Worm (Caenorhabditis elegans) whole organism, L4 larva: ENCODE data around the gene F53F1.6.

Source experiments
- D1046.2 ChIP-seq: fragments of 200-800 bp; sonication (Bioruptor generic); IDR thresholded peaks from 2 replicates; pipeline ENCODE4 v1.3.6; 2022; ENCODE audit warnings: missing genetic modification characterization, missing compliant biosample characterization
- T20F7.1 ChIP-seq: fragments of 200-800 bp; sonication (Bioruptor generic); optimal IDR thresholded peaks from 2 replicates; lab custom pipeline; 2018; ENCODE audit warnings: mild to moderate bottlenecking, missing genetic modification characterization, missing compliant biosample characterization
- Y105C5A.15 ChIP-seq: fragments of 200-800 bp; sonication (Bioruptor generic); IDR thresholded peaks from 2 replicates; pipeline ENCODE4 v1.3.6; 2022; ENCODE audit warnings: missing genetic modification characterization, missing compliant biosample characterization
- aha-1 ChIP-seq: fragments of 150-350 bp; peaks from one replicate; lab custom pipeline; 2014; ENCODE audit warnings: missing biosample characterization, missing genetic modification characterization
- aly-2 ChIP-seq: sonication (generic microtip); optimal IDR thresholded peaks from 2 replicates; lab custom pipeline; 2018; ENCODE audit warnings: missing biosample characterization, missing genetic modification characterization
- ama-1 ChIP-seq: fragments of 150-350 bp; optimal IDR thresholded peaks from 2 replicates; lab custom pipeline; 2014; ENCODE audit warnings: inconsistent platforms, mixed read lengths
- attf-4 ChIP-seq: sonication (generic microtip); optimal IDR thresholded peaks from 3 replicates; lab custom pipeline; 2017; ENCODE audit warnings: missing biosample characterization, missing genetic modification characterization
- ceh-44 ChIP-seq: fragments of 200-800 bp; sonication (Bioruptor generic); IDR thresholded peaks from 2 replicates; pipeline ENCODE4 v1.3.6; 2022; ENCODE audit warnings: missing genetic modification reagents, missing genetic modification characterization, missing compliant biosample characterization
- ceh-62 ChIP-seq: sonication (generic microtip); optimal IDR thresholded peaks from 2 replicates; lab custom pipeline; 2017; ENCODE audit warnings: missing biosample characterization, missing genetic modification characterization
- ces-1 ChIP-seq: fragments of 150-350 bp; sonication (generic microtip); optimal IDR thresholded peaks from 4 replicates; lab custom pipeline; 2014; ENCODE audit warnings: missing biosample characterization, missing genetic modification reagents, missing genetic modification characterization
- cey-2 ChIP-seq: sonication (generic microtip); optimal IDR thresholded peaks from 3 replicates; lab custom pipeline; 2017; ENCODE audit warnings: missing genetic modification characterization, mild to moderate bottlenecking, missing compliant biosample characterization, antibody characterized with exemption, borderline replicate concordance; ENCODE audit not compliant: insufficient read depth
- dmd-8 ChIP-seq: fragments of 200-800 bp; sonication (Bioruptor generic); IDR thresholded peaks from 2 replicates; pipeline ENCODE4 v1.3.6; 2022; ENCODE audit warnings: missing genetic modification characterization, missing compliant biosample characterization
- dmd-9 ChIP-seq: fragments of 200-800 bp; sonication (Bioruptor generic); IDR thresholded peaks from 2 replicates; pipeline ENCODE4 v1.3.6; 2022; ENCODE audit warnings: missing genetic modification reagents, missing genetic modification characterization, missing compliant biosample characterization
- dpl-1 ChIP-seq: fragments of 150-350 bp; optimal IDR thresholded peaks from 2 replicates; lab custom pipeline; 2014; ENCODE audit warnings: missing biosample characterization, missing genetic modification reagents, missing genetic modification characterization
- fkh-10 ChIP-seq: fragments of 150-350 bp; optimal IDR thresholded peaks from 2 replicates; lab custom pipeline; 2014; ENCODE audit warnings: missing biosample characterization, missing genetic modification reagents, missing genetic modification characterization
- fos-1 ChIP-seq: fragments of 150-350 bp; optimal IDR thresholded peaks from 2 replicates; lab custom pipeline; 2014; ENCODE audit warnings: missing biosample characterization, missing genetic modification characterization
- hlh-11 ChIP-seq: fragments of 200-800 bp; sonication (Bioruptor generic); optimal IDR thresholded peaks from 2 replicates; lab custom pipeline; 2018; ENCODE audit warnings: mild to moderate bottlenecking, missing genetic modification characterization, missing compliant biosample characterization
- lim-7 ChIP-seq: fragments of 200-800 bp; sonication (Bioruptor generic); IDR thresholded peaks from 2 replicates; pipeline ENCODE4 v1.3.6; 2022; ENCODE audit warnings: missing genetic modification characterization, missing compliant biosample characterization
- lin-1 ChIP-seq: fragments of 200-800 bp; sonication (Bioruptor generic); IDR thresholded peaks from 2 replicates; pipeline ENCODE4 v1.3.6; 2022; ENCODE audit warnings: missing genetic modification reagents, missing genetic modification characterization, missing compliant biosample characterization
- lin-13 ChIP-seq: fragments of 150-350 bp; optimal IDR thresholded peaks from 2 replicates; lab custom pipeline; 2014; ENCODE audit warnings: missing biosample characterization, missing genetic modification reagents, missing genetic modification characterization
- lin-38 ChIP-seq: fragments of 200-800 bp; sonication (Bioruptor generic); IDR thresholded peaks from 2 replicates; pipeline ENCODE4 v1.3.6; 2022; ENCODE audit warnings: missing genetic modification reagents, missing genetic modification characterization, missing compliant biosample characterization
- lsy-2 ChIP-seq, 2 experiments: fragments of 150-350 bp in 1 of 2; sonication (generic microtip) in 1 of 2; optimal IDR thresholded peaks; 2 replicates each; lab custom pipeline; 2014 to 2017; ENCODE audit warnings: missing biosample characterization in 2 of 2, missing genetic modification characterization in 2 of 2
- mes-2 ChIP-seq: sonication (generic microtip); optimal IDR thresholded peaks from 2 replicates; lab custom pipeline; 2016; ENCODE audit warnings: missing genotype, mild to moderate bottlenecking, missing genetic modification characterization, missing compliant biosample characterization; ENCODE audit not compliant: poor library complexity, severe bottlenecking
- nhr-237 ChIP-seq: sonication (generic microtip); optimal IDR thresholded peaks from 2 replicates; lab custom pipeline; 2017; ENCODE audit warnings: missing biosample characterization, missing genetic modification characterization
- nhr-25 ChIP-seq: sonication (generic microtip); optimal IDR thresholded peaks from 2 replicates; lab custom pipeline; 2017; ENCODE audit warnings: missing genetic modification characterization, mild to moderate bottlenecking, missing compliant biosample characterization, antibody characterized with exemption, moderate library complexity, borderline replicate concordance; ENCODE audit not compliant: insufficient read depth
- nhr-28 ChIP-seq: fragments of 150-350 bp; optimal IDR thresholded peaks from 2 replicates; lab custom pipeline; 2014; ENCODE audit warnings: missing biosample characterization, missing genetic modification characterization
- nhr-41 ChIP-seq: fragments of 200-800 bp; sonication (Bioruptor generic); IDR thresholded peaks from 2 replicates; pipeline ENCODE4 v1.3.6; 2022; ENCODE audit warnings: missing genetic modification reagents, missing genetic modification characterization, missing compliant biosample characterization
- nhr-48 ChIP-seq: sonication (generic microtip); optimal IDR thresholded peaks from 2 replicates; lab custom pipeline; 2016; ENCODE audit warnings: mild to moderate bottlenecking, missing genetic modification characterization, missing compliant biosample characterization
- nhr-6 ChIP-seq: fragments of 150-350 bp; optimal IDR thresholded peaks from 2 replicates; lab custom pipeline; 2014; ENCODE audit warnings: missing biosample characterization, missing genetic modification characterization
- sdz-12 ChIP-seq: fragments of 200-800 bp; sonication (Bioruptor generic); optimal IDR thresholded peaks from 2 replicates; lab custom pipeline; 2018; ENCODE audit warnings: mild to moderate bottlenecking, missing genetic modification characterization, missing compliant biosample characterization
- spr-1 ChIP-seq: sonication (generic microtip); optimal IDR thresholded peaks from 2 replicates; lab custom pipeline; 2016; ENCODE audit warnings: mild to moderate bottlenecking, missing genetic modification characterization, missing compliant biosample characterization
- tag-97 ChIP-seq: fragments of 200-800 bp; sonication (Bioruptor generic); IDR thresholded peaks from 2 replicates; pipeline ENCODE4 v1.3.6; 2022; ENCODE audit warnings: missing genetic modification characterization, missing compliant biosample characterization
- unc-39 ChIP-seq: sonication (generic microtip); optimal IDR thresholded peaks from 2 replicates; lab custom pipeline; 2017; ENCODE audit warnings: missing biosample characterization, missing genetic modification characterization
- unc-62 ChIP-seq, 3 experiments: fragments of 150-350 bp in 1 of 3; sonication (generic microtip); optimal IDR thresholded peaks in 2 of 3; peaks in 1 of 3; 1 replicate in 1 of 3; 2 replicates in 2 of 3; lab custom pipeline; 2014 to 2017; ENCODE audit warnings: missing biosample characterization in 3 of 3, missing genetic modification characterization in 3 of 3, missing genetic modification reagents in 3 of 3, missing genotype in 1 of 3
- zag-1 ChIP-seq: fragments of 150-350 bp; optimal IDR thresholded peaks from 2 replicates; lab custom pipeline; 2014; ENCODE audit warnings: missing biosample characterization, missing genetic modification characterization

The F53F1.6 gene

DNA sequence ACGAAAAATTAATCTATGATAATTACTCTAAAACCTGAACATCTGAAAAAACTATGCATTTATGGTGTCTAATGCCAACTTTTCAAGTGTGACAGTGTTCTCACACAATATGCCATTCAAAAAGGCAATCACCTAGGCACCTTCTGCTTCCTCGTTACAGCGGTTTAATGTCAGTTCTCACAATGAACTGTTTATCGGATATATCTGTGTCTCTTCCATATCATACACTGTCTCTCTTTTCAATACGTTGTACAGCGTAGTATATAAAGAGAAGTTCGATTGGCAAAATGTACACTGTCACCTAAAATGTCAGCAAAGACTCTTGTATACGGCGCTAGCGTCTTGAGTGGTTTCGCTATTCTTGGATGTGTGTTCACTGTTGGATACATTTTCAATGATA is 24.2 kb upstream of the F53F1.6 start, which contains the start of gene col-162:
Gene col-162 (plus strand): TSS at position 301 of the 400 bp plus-strand sequence.
- TF ChIP-seq aha-1 (no peak), sdz-12 (no peak), dmd-9 (GFP tag; lab: Robert Waterston, UW) (no peak), nhr-25 (tag; lab: Kevin White, UChicago) (no peak), nhr-237 (tag; lab: Kevin White, UChicago) (no peak), unc-62 (GFP tag; optimal IDR thresholded peaks at IDR 0.05 in 1 of 2; lab: Kevin White, UChicago) (no peak), unc-62 (tag; optimal IDR thresholded peaks at IDR 0.05; lab: Kevin White, UChicago) (no peak), lim-7 (GFP tag; lab: Robert Waterston, UW) (no peak), nhr-28 (tag; lab: Kevin White, UChicago) (no peak), fkh-10 (GFP tag; lab: Kevin White, UChicago) (no peak)

DNA sequence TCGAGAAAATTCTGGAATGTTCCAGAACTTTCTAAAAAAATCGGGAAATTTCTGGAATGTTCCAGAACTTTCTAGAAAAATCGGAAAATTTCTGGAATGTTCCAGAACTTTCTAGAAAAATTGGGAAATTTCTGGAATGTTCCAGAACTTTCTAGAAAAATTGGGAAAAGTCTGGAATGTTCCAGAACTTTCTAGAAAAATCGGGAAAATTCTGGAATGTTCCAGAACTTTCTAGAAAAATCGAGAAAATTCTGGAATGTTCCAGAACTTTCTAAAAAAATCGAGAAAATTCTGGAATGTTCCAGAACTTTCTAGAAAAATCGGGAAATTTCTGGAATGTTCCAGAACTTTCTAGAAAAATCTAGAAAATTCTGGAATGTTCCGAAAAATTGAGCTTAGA is 22.9 kb upstream of the F53F1.6 start:
- TF ChIP-seq lin-38 (GFP tag; lab: Robert Waterston, UW) = peak; percentile 34; the same call in 1 of the 2 replicates

DNA sequence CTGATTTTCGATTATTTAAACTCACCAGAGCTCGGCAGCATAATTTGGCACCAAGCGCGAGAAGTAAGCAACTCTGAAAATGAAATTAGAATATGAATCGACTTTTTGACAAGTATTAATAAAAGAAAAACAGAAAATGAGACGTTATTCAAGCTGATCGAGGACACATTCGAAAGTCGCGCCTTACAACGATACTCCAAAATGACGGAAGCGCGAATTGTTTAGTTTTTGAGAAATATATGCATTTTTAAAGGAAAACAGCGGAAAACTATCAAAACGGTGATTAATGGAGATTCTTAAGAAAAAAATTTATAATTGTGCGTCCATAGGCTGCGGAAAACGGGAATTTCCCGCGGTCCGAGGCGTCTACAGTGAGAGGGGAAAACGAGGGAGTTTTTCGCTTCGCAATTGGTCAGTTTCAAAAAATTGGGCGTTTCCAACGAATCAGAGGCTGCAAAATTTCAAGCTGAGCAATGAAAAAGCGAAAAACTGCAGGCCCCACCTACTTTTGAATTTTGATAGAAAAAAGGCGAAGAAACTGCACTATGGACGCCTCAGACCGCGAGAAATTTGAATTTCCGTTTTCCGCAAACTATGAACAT is 20.2 kb upstream of the F53F1.6 start, which contains the start of gene mes-4:
Gene mes-4 (minus strand): TSS at position 73 of the 602 bp plus-strand sequence.
- TF ChIP-seq dpl-1 (GFP tag; lab: Kevin White, UChicago) (peak; percentile 53), mes-2 (tag; lab: Kevin White, UChicago) (no peak), aly-2 (tag; lab: Kevin White, UChicago) (no peak), attf-4 (no peak), dmd-8 (GFP tag; lab: Robert Waterston, UW) (no peak), hlh-11 (tag; lab: Kevin White, UChicago) (no peak), unc-62 (GFP tag; optimal IDR thresholded peaks at IDR 0.05 in 1 of 2; lab: Kevin White, UChicago) (peak in 1 of 2 experiments; percentile 78), unc-62 (tag; optimal IDR thresholded peaks at IDR 0.05; lab: Kevin White, UChicago) (no peak), T20F7.1 (GFP tag; lab: Kevin White, UChicago) (peak; percentile 87), nhr-48 (tag; lab: Kevin White, UChicago) (no peak), tag-97 (GFP tag; lab: Robert Waterston, UW) (no peak), ces-1 (GFP tag; lab: Kevin White, UChicago) (no peak), zag-1 (tag; lab: Kevin White, UChicago) (no peak), nhr-41 (no peak), nhr-237 (tag; lab: Kevin White, UChicago) (no peak), spr-1 (no peak)

DNA sequence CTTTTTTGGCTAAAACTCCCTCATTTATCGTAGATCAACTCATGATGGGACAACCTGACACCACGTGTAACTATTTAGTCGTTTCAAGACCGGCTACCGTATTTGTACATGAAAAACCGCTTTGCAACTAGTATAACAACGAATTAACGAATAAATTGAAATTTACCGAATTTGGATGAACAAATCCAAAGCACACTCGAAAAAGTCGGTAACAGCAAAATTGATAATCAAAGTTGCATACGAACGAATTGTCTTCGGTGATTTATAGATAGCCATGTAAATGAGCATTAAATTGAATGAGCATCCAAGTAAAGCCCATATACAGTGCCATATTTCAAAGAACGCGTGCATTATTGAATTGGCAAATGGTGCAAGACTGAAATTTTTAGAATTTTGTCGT is 15.0 kb upstream of the F53F1.6 start, which contains the start of gene srd-17:
Gene srd-17 (minus strand): TSS at position 351 of the 400 bp plus-strand sequence.
- no peak for TF ChIP-seq ceh-62 (tag; lab: Kevin White, UChicago)
- peak; percentile 97 for TF ChIP-seq aha-1
- TF ChIP-seq, all 104 proteins: peak for 1

DNA sequence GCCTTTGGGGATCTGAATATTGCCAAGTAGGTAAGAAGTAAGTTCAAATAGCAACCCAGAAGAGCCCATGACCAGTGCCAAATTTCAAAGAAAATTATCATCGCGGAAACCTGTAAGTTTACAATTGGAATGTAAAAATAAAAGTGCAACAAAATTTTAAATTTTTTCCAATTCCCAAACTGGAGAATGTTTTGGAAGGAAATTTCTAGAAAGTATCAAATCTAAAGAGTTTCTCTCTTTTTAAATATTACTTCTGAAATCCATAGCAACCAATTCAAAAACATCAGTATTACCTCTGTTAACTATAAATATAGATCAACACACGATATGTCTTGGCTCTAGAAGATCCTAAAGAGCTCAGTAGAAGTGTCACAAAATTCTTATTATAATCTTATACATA is 11.2 kb upstream of the F53F1.6 start, which contains the start of gene srd-19:
Gene srd-19 (minus strand): TSS at position 101 of the 400 bp plus-strand sequence.
- TF ChIP-seq dmd-9 (GFP tag; lab: Robert Waterston, UW) = no peak
- no peak for TF ChIP-seq nhr-6 (tag; lab: Kevin White, UChicago)
- no peak for TF ChIP-seq sdz-12
- TF ChIP-seq lin-13 (GFP tag; lab: Kevin White, UChicago) = no peak
- no peak for TF ChIP-seq D1046.2 (GFP tag; lab: Robert Waterston, UW)
- no peak for TF ChIP-seq unc-39 (tag; lab: Kevin White, UChicago)
- TF ChIP-seq ama-1 = no peak
- TF ChIP-seq ceh-44 (GFP tag; lab: Robert Waterston, UW) = no peak
- no peak for TF ChIP-seq spr-1
- TF ChIP-seq fos-1 (tag; lab: Kevin White, UChicago) = no peak
- no peak for TF ChIP-seq lsy-2 (tag; optimal IDR thresholded peaks at IDR 0.05; lab: Kevin White, UChicago)
- TF ChIP-seq Y105C5A.15 (GFP tag; lab: Robert Waterston, UW) = no peak
- TF ChIP-seq lin-1 (GFP tag; lab: Robert Waterston, UW) = no peak
- TF ChIP-seq cey-2 (tag; lab: Kevin White, UChicago) = no peak
